Fruit fly (Drosophila melanogaster) whole organism, prepupa: ENCODE data around the gene Vps2.

Source experiments
- CG16779 ChIP-seq: fragments of 200-800 bp; sonication (Bioruptor generic); optimal IDR thresholded peaks from 3 replicates; lab custom pipeline; 2017; ENCODE audit warnings: missing biosample characterization, mild to moderate bottlenecking, missing genetic modification characterization
- CG6808 ChIP-seq: fragments of 200-800 bp; sonication (Bioruptor generic); optimal IDR thresholded peaks from 3 replicates; lab custom pipeline; 2017; ENCODE audit warnings: missing biosample characterization, missing genetic modification characterization, mild to moderate bottlenecking, moderate library complexity, missing genetic modification reagents
- CG8319 ChIP-seq: fragments of 200-800 bp; sonication (Bioruptor generic); optimal IDR thresholded peaks from 3 replicates; lab custom pipeline; 2016; ENCODE audit warnings: missing biosample characterization, missing genetic modification characterization
- Ets21C ChIP-seq: fragments of 200-800 bp; sonication (Bioruptor generic); optimal IDR thresholded peaks from 3 replicates; lab custom pipeline; 2016; ENCODE audit warnings: missing biosample characterization, missing genetic modification characterization
- Gug ChIP-seq: fragments of 200-800 bp; sonication (Bioruptor generic); IDR thresholded peaks from 2 replicates; pipeline ENCODE4 v1.3.6; 2022; ENCODE audit warnings: missing biosample characterization, missing genetic modification characterization
- dac ChIP-seq: fragments of 200-800 bp; sonication (Bioruptor generic); optimal IDR thresholded peaks from 2 replicates; lab custom pipeline; 2017; ENCODE audit warnings: missing biosample characterization, mild to moderate bottlenecking, missing genetic modification characterization
- eg ChIP-seq: fragments of 200-800 bp; sonication (Bioruptor generic); IDR thresholded peaks from 3 replicates; pipeline ENCODE4 v1.3.6; 2022; ENCODE audit warnings: missing biosample characterization, missing genetic modification characterization
- lz ChIP-seq: fragments of 200-800 bp; sonication (Bioruptor generic); optimal IDR thresholded peaks from 3 replicates; lab custom pipeline; 2016; ENCODE audit warnings: missing biosample characterization, missing genetic modification characterization
- net ChIP-seq: fragments of 200-800 bp; sonication (Bioruptor generic); optimal IDR thresholded peaks from 3 replicates; lab custom pipeline; 2016; ENCODE audit warnings: missing biosample characterization, missing genetic modification characterization
- svp ChIP-seq: fragments of 200-800 bp; sonication (Bioruptor generic); peaks from one replicate; lab custom pipeline; 2016; ENCODE audit warnings: missing biosample characterization, missing genetic modification characterization

dm6 chr3R:26011542-26011941 lies 41.1 kb upstream of the Vps2 start:
- no peak for TF ChIP-seq lz (GFP tag; lab: Kevin White, UChicago)
- no peak for TF ChIP-seq CG8319 (GFP tag; lab: Kevin White, UChicago)
- TF ChIP-seq eg (GFP tag; lab: Robert Waterston, UW) = no peak
- TF ChIP-seq CG16779 = no peak
- no peak for TF ChIP-seq Gug (GFP tag; lab: Robert Waterston, UW)
- peak; percentile 32 for TF ChIP-seq svp (GFP tag; lab: Kevin White, UChicago)
- TF ChIP-seq Ets21C (GFP tag; lab: Kevin White, UChicago) = no peak
- TF ChIP-seq dac = no peak
- TF ChIP-seq CG6808 (GFP tag; lab: Kevin White, UChicago) = no peak
- no peak for TF ChIP-seq net (GFP tag; lab: Kevin White, UChicago)
